Fruit fly (Drosophila melanogaster) whole organism, embryonic: ENCODE data around the gene Ant2.

ENCODE experiments used
- Atf6 ChIP-seq: fragments of 200-800 bp; sonication (Bioruptor generic); IDR thresholded peaks from 2 replicates; pipeline ENCODE4 v1.3.6; 2022; ENCODE audit warnings: missing biosample characterization, missing genetic modification characterization
- CG1024 ChIP-seq: fragments of 200-800 bp; sonication (Bioruptor generic); IDR thresholded peaks from 2 replicates; pipeline ENCODE4 v1.3.6; 2022; ENCODE audit warnings: missing biosample characterization, missing genetic modification characterization
- CG10321 ChIP-seq: fragments of 200-800 bp; sonication (Bioruptor generic); IDR thresholded peaks from 2 replicates; pipeline ENCODE4 v1.3.6; 2022; ENCODE audit warnings: missing biosample characterization, missing genetic modification characterization
- CG11723 ChIP-seq: fragments of 200-800 bp; sonication (Bioruptor generic); optimal IDR thresholded peaks from 2 replicates; lab custom pipeline; 2017; ENCODE audit warnings: missing biosample characterization, mild to moderate bottlenecking, missing genetic modification characterization
- CG13894 ChIP-seq: fragments of 200-800 bp; sonication (Bioruptor generic); optimal IDR thresholded peaks from 3 replicates; lab custom pipeline; 2018; ENCODE audit warnings: missing biosample characterization, mild to moderate bottlenecking, missing genetic modification characterization, moderate library complexity
- CG14441 ChIP-seq: fragments of 200-800 bp; sonication (Bioruptor generic); IDR thresholded peaks from 2 replicates; pipeline ENCODE4 v1.3.6; 2022; ENCODE audit warnings: missing biosample characterization, missing genetic modification characterization
- CG15601 ChIP-seq: fragments of 200-800 bp; sonication (Bioruptor generic); optimal IDR thresholded peaks from 3 replicates; lab custom pipeline; 2019; ENCODE audit warnings: missing biosample characterization, mild to moderate bottlenecking, missing genetic modification characterization, moderate library complexity
- CG30431 ChIP-seq: fragments of 200-800 bp; sonication (Bioruptor generic); optimal IDR thresholded peaks from 2 replicates; lab custom pipeline; 2017; ENCODE audit warnings: missing biosample characterization, missing genetic modification characterization
- CG31441 ChIP-seq: fragments of 200-800 bp; sonication (Bioruptor generic); IDR thresholded peaks from 2 replicates; pipeline ENCODE4 v1.3.6; 2022; ENCODE audit warnings: missing biosample characterization, missing genetic modification characterization
- CG3163 ChIP-seq: fragments of 200-800 bp; sonication (Bioruptor generic); optimal IDR thresholded peaks from 3 replicates; lab custom pipeline; 2016; ENCODE audit warnings: missing biosample characterization, missing genetic modification characterization
- CG32532 ChIP-seq: fragments of 200-800 bp; sonication (Bioruptor generic); IDR thresholded peaks from 2 replicates; pipeline ENCODE4 v1.3.6; 2022; ENCODE audit warnings: missing biosample characterization, missing genetic modification characterization
- CG8290 ChIP-seq, 3 experiments: fragments of 200-800 bp; sonication (Bioruptor generic); optimal IDR thresholded peaks; 2 replicates each; lab custom pipeline; 2016 to 2019; ENCODE audit warnings: missing biosample characterization in 3 of 3, missing genetic modification characterization in 3 of 3, mild to moderate bottlenecking in 2 of 3, moderate library complexity in 1 of 3
- CG9215 ChIP-seq: fragments of 200-800 bp; sonication (Bioruptor generic); IDR thresholded peaks from 2 replicates; pipeline ENCODE4 v1.3.6; 2022; ENCODE audit warnings: missing biosample characterization, missing genetic modification characterization
- CrebB ChIP-seq: fragments of 200-800 bp; sonication (Bioruptor generic); optimal IDR thresholded peaks from 3 replicates; lab custom pipeline; 2018; ENCODE audit warnings: missing biosample characterization, mild to moderate bottlenecking, missing genetic modification characterization
- Deaf1 ChIP-seq: fragments of 200-800 bp; optimal IDR thresholded peaks from 3 replicates; lab custom pipeline; 2019; ENCODE audit warnings: missing biosample characterization, mild to moderate bottlenecking, missing genetic modification characterization, moderate library complexity
- H2.0 ChIP-seq: fragments of 200-800 bp; sonication (Bioruptor generic); IDR thresholded peaks from 2 replicates; pipeline ENCODE4 v1.3.6; 2022; ENCODE audit warnings: missing biosample characterization, missing genetic modification characterization
- Hr39 ChIP-seq: fragments of >200 bp; optimal IDR thresholded peaks from 2 replicates; lab custom pipeline; 2017
- Lim3 ChIP-seq: fragments of 200-800 bp; sonication (Bioruptor generic); IDR thresholded peaks from 2 replicates; pipeline ENCODE4 v1.3.6; 2022; ENCODE audit warnings: missing biosample characterization, missing genetic modification characterization
- Med ChIP-seq: fragments of 200-800 bp; sonication (Bioruptor generic); peaks from one replicate; lab custom pipeline; 2016; ENCODE audit warnings: missing biosample characterization, missing genetic modification characterization, mild to moderate bottlenecking, inconsistent platforms, moderate library complexity
- Myb ChIP-seq: fragments of 200-800 bp; sonication (Bioruptor generic); optimal IDR thresholded peaks from 2 replicates; lab custom pipeline; 2016; ENCODE audit warnings: missing biosample characterization, missing genetic modification characterization
- Nf-YB ChIP-seq: fragments of 200-800 bp; sonication (Bioruptor generic); optimal IDR thresholded peaks from 3 replicates; lab custom pipeline; 2019; ENCODE audit warnings: missing biosample characterization, mild to moderate bottlenecking, missing genetic modification characterization, moderate library complexity
- Nf-YC ChIP-seq: fragments of 200-800 bp; optimal IDR thresholded peaks from 3 replicates; lab custom pipeline; 2019; ENCODE audit warnings: missing biosample characterization, mild to moderate bottlenecking, missing genetic modification characterization, moderate library complexity
- Pdp1 ChIP-seq, 2 experiments: fragments of 200-800 bp; sonication (Bioruptor generic); optimal IDR thresholded peaks; 3 replicates each; lab custom pipeline; 2016; ENCODE audit warnings: missing biosample characterization in 2 of 2, missing genetic modification characterization in 2 of 2, mild to moderate bottlenecking in 1 of 2, moderate library complexity in 1 of 2
- Trl ChIP-seq, 3 experiments: fragments of >200 bp in 2 of 3; fragments of 200-800 bp in 1 of 3; sonication (Bioruptor generic) in 1 of 3; optimal IDR thresholded peaks; 2 replicates in 1 of 3; 3 replicates in 2 of 3; lab custom pipeline; 2016 to 2017; ENCODE audit warnings: missing biosample characterization in 1 of 3, missing genetic modification characterization in 1 of 3
- YL-1 ChIP-seq: fragments of 200-800 bp; sonication (Bioruptor generic); optimal IDR thresholded peaks from 3 replicates; lab custom pipeline; 2017; ENCODE audit warnings: missing biosample characterization, mild to moderate bottlenecking, missing genetic modification characterization
- al ChIP-seq: fragments of 200-800 bp; sonication (Bioruptor generic); IDR thresholded peaks from 2 replicates; pipeline ENCODE4 v1.3.6; 2022; ENCODE audit warnings: missing biosample characterization, missing genetic modification characterization
- az2 ChIP-seq: fragments of 200-800 bp; sonication (Bioruptor generic); optimal IDR thresholded peaks from 3 replicates; lab custom pipeline; 2016; ENCODE audit warnings: missing biosample characterization, missing genetic modification characterization
- bcd ChIP-seq: fragments of 200-800 bp; sonication (Bioruptor generic); optimal IDR thresholded peaks from 2 replicates; lab custom pipeline; 2017; ENCODE audit warnings: missing biosample characterization, mild to moderate bottlenecking, missing genetic modification characterization
- btn ChIP-seq: fragments of 200-800 bp; sonication (Bioruptor generic); optimal IDR thresholded peaks from 2 replicates; lab custom pipeline; 2016; ENCODE audit warnings: missing biosample characterization, missing genetic modification characterization
- chinmo ChIP-seq: fragments of 200-800 bp; sonication (Bioruptor generic); IDR thresholded peaks from 4 replicates; pipeline ENCODE4 v1.3.6; 2022; ENCODE audit warnings: missing biosample characterization, missing genetic modification characterization; ENCODE audit not compliant: partially characterized antibody
- chn ChIP-seq: fragments of 200-800 bp; sonication (Bioruptor generic); optimal IDR thresholded peaks from 2 replicates; lab custom pipeline; 2016; ENCODE audit warnings: missing biosample characterization, missing genetic modification characterization
- cwo ChIP-seq: fragments of 200-800 bp; sonication (Bioruptor generic); optimal IDR thresholded peaks from 3 replicates; lab custom pipeline; 2017; ENCODE audit warnings: missing biosample characterization, missing genetic modification characterization, mild to moderate bottlenecking, moderate library complexity, missing genetic modification reagents
- dmrt99B ChIP-seq: fragments of 200-800 bp; sonication (Bioruptor generic); optimal IDR thresholded peaks from 2 replicates; lab custom pipeline; 2018; ENCODE audit warnings: missing biosample characterization, mild to moderate bottlenecking, missing genetic modification characterization, moderate library complexity
- grn ChIP-seq: fragments of 200-800 bp; sonication (Bioruptor generic); optimal IDR thresholded peaks from 3 replicates; lab custom pipeline; 2017; ENCODE audit warnings: missing biosample characterization, missing genetic modification characterization
- hkb ChIP-seq, 2 experiments: fragments of 200-800 bp in 1 of 2; fragments of >200 bp in 1 of 2; sonication (Bioruptor generic) in 1 of 2; IDR thresholded peaks in 1 of 2; optimal IDR thresholded peaks in 1 of 2; 2 replicates each; pipeline versions ENCODE4 v1.3.6 to Lab custom; 2017 to 2022; ENCODE audit warnings: missing biosample characterization in 1 of 2, missing genetic modification characterization in 1 of 2
- lbe ChIP-seq: fragments of 200-800 bp; sonication (Bioruptor generic); optimal IDR thresholded peaks from 2 replicates; lab custom pipeline; 2016; ENCODE audit warnings: missing biosample characterization, mild to moderate bottlenecking, missing genetic modification characterization
- lola ChIP-seq, 3 experiments: fragments of >200 bp in 2 of 3; fragments of 200-800 bp in 1 of 3; sonication (Bioruptor generic) in 1 of 3; optimal IDR thresholded peaks; 2 replicates each; lab custom pipeline; 2017 to 2019; ENCODE audit warnings: missing biosample characterization in 3 of 3, missing genetic modification characterization in 3 of 3, mild to moderate bottlenecking in 1 of 3, moderate library complexity in 1 of 3
- maf-S ChIP-seq: fragments of 200-800 bp; sonication (Bioruptor generic); optimal IDR thresholded peaks from 2 replicates; lab custom pipeline; 2016; ENCODE audit warnings: missing biosample characterization, missing genetic modification characterization
- pb ChIP-seq: fragments of 200-800 bp; sonication (Bioruptor generic); optimal IDR thresholded peaks from 3 replicates; lab custom pipeline; 2016; ENCODE audit warnings: missing biosample characterization, missing genetic modification characterization
- prd ChIP-seq, 3 experiments: fragments of >200 bp in 2 of 3; fragments of 200-800 bp in 1 of 3; sonication (Bioruptor generic) in 1 of 3; optimal IDR thresholded peaks in 2 of 3; IDR thresholded peaks in 1 of 3; 2 replicates in 2 of 3; 3 replicates in 1 of 3; pipeline versions ENCODE4 v1.3.6 to Lab custom; 2017 to 2022; ENCODE audit warnings: missing biosample characterization in 1 of 3, missing genetic modification characterization in 1 of 3
- pzg ChIP-seq: fragments of 200-800 bp; sonication (Bioruptor generic); optimal IDR thresholded peaks from 3 replicates; lab custom pipeline; 2018; ENCODE audit warnings: missing biosample characterization, mild to moderate bottlenecking, missing genetic modification characterization, moderate library complexity
- sd ChIP-seq: fragments of 200-800 bp; sonication (Bioruptor generic); optimal IDR thresholded peaks from 3 replicates; lab custom pipeline; 2018; ENCODE audit warnings: missing biosample characterization, mild to moderate bottlenecking, missing genetic modification characterization, moderate library complexity
- seq ChIP-seq: fragments of 200-800 bp; sonication (Bioruptor generic); IDR thresholded peaks from 2 replicates; pipeline ENCODE4 v1.3.6; 2022; ENCODE audit warnings: missing biosample characterization, missing genetic modification characterization
- sima ChIP-seq: fragments of 200-800 bp; sonication (Bioruptor generic); optimal IDR thresholded peaks from 2 replicates; lab custom pipeline; 2016; ENCODE audit warnings: missing biosample characterization, missing genetic modification characterization
- sqz ChIP-seq: fragments of 200-800 bp; sonication (Bioruptor generic); optimal IDR thresholded peaks from 3 replicates; lab custom pipeline; 2018; ENCODE audit warnings: missing biosample characterization, mild to moderate bottlenecking, missing genetic modification characterization
- wek ChIP-seq: fragments of 200-800 bp; sonication (Bioruptor generic); optimal IDR thresholded peaks from 3 replicates; lab custom pipeline; 2018; ENCODE audit warnings: missing biosample characterization, mild to moderate bottlenecking, missing genetic modification characterization, moderate library complexity
- zfh1 ChIP-seq: fragments of 200-800 bp; sonication (Bioruptor generic); IDR thresholded peaks from 3 replicates; pipeline ENCODE4 v1.3.6; 2022; ENCODE audit warnings: missing biosample characterization, missing genetic modification characterization

Gene Ant2

dm6 chrX:10783374-10784064 is 3.2 kb downstream of the Ant2 start:
- no peak for TF ChIP-seq grn (GFP tag; lab: Kevin White, UChicago)
- TF ChIP-seq chn = no peak
- peak; percentile 23 for TF ChIP-seq sd (tag; lab: Kevin White, UChicago)
- peak; percentile 18 for TF ChIP-seq Deaf1 (tag; lab: Kevin White, UChicago)
- TF ChIP-seq CG3163 (GFP tag; lab: Kevin White, UChicago) = peak; percentile 92
- peak; percentile 53 for TF ChIP-seq Med (GFP tag; lab: Kevin White, UChicago)
- peak; percentile 87 for TF ChIP-seq CG10321
- TF ChIP-seq pzg = no peak
- TF ChIP-seq CG13894 (tag; lab: Kevin White, UChicago) = no peak
- TF ChIP-seq Trl (optimal IDR thresholded peaks at IDR 0.05; lab: Kevin White, UChicago) = peak; percentile 57 to 71
- no peak for TF ChIP-seq Trl (GFP tag; optimal IDR thresholded peaks at IDR 0.05; lab: Kevin White, UChicago)
- TF ChIP-seq Atf6 = peak; percentile 14; the same call in 1 of the 2 replicates
- TF ChIP-seq YL-1 (GFP tag; lab: Kevin White, UChicago) = peak; percentile 23
- TF ChIP-seq CG9215 (GFP tag; lab: Robert Waterston, UW) = no peak
- 0 out of 4 replicates have a peak, but pooled peaks have one; percentile 59 for TF ChIP-seq chinmo
- TF ChIP-seq zfh1 (GFP tag; lab: Robert Waterston, UW) = no peak
- peak; percentile 83 for TF ChIP-seq Nf-YB (GFP tag; lab: Kevin White, UChicago)
- TF ChIP-seq al (GFP tag; lab: Robert Waterston, UW) = no peak
- TF ChIP-seq sqz (GFP tag; lab: Kevin White, UChicago) = peak; percentile 70
- peak in 1 of 2 experiments; percentile 96 for TF ChIP-seq Pdp1 (GFP tag; optimal IDR thresholded peaks at IDR 0.05; lab: Kevin White, UChicago)
- peak; percentile 85 for TF ChIP-seq Nf-YC (tag; lab: Kevin White, UChicago)
- no peak for TF ChIP-seq Hr39 (lab: Kevin White, UChicago)

dm6 chrX:10775690-10776089 is 11.0 kb downstream of the Ant2 start:
- TF ChIP-seq H2.0 (peak; percentile 47), bcd (GFP tag; lab: Kevin White, UChicago) (peak; percentile 43), maf-S (no peak), seq (GFP tag; lab: Robert Waterston, UW) (peak; percentile 59; the same call in 1 of the 2 replicates), lola (GFP tag; optimal IDR thresholded peaks at IDR 0.05; lab: Kevin White, UChicago) (no peak), CG31441 (GFP tag; lab: Robert Waterston, UW) (peak; percentile 39; the same call in 1 of the 2 replicates), pb (GFP tag; lab: Kevin White, UChicago) (peak; percentile 15), Myb (GFP tag; lab: Kevin White, UChicago) (peak; percentile 5), sima (GFP tag; lab: Kevin White, UChicago) (no peak), lbe (GFP tag; lab: Kevin White, UChicago) (peak; percentile 56), hkb (optimal IDR thresholded peaks at IDR 0.05; lab: Kevin White, UChicago) (no peak), hkb (GFP tag; IDR thresholded peaks at IDR 0.05; lab: Robert Waterston, UW) (peak; percentile 71), CG14441 (peak; percentile 76), CG1024 (GFP tag; lab: Robert Waterston, UW) (0 out of 2 replicates have a peak, but pooled peaks have one; percentile 14), CG32532 (GFP tag; lab: Robert Waterston, UW) (0 out of 2 replicates have a peak, but pooled peaks have one; percentile 27), CG11723 (GFP tag; lab: Kevin White, UChicago) (no peak), btn (peak; percentile 36), Lim3 (GFP tag; lab: Robert Waterston, UW) (no peak), cwo (GFP tag; lab: Kevin White, UChicago) (peak; percentile 11), CG15601 (tag; lab: Kevin White, UChicago) (no peak), sqz (GFP tag; lab: Kevin White, UChicago) (peak; percentile 4), dmrt99B (peak; percentile 74), wek (GFP tag; lab: Kevin White, UChicago) (peak; percentile 30), CG30431 (GFP tag; lab: Kevin White, UChicago) (no peak), al (GFP tag; lab: Robert Waterston, UW) (no peak), az2 (GFP tag; lab: Kevin White, UChicago) (peak; percentile 2), CG8290 (GFP tag; optimal IDR thresholded peaks at IDR 0.05; lab: Kevin White, UChicago) (no peak), CG8290 (tag; optimal IDR thresholded peaks at IDR 0.05; lab: Kevin White, UChicago) (peak in 1 of 2 experiments; percentile 60), CrebB (tag; lab: Kevin White, UChicago) (no peak), prd (optimal IDR thresholded peaks at IDR 0.05; lab: Kevin White, UChicago) (no peak), prd (GFP tag; IDR thresholded peaks at IDR 0.05; lab: Robert Waterston, UW) (peak; percentile 61; the same call in 2 of the 3 replicates)
